Fruit fly (Drosophila melanogaster): ENCODE measurements around the gene CG11593.

DNA sequence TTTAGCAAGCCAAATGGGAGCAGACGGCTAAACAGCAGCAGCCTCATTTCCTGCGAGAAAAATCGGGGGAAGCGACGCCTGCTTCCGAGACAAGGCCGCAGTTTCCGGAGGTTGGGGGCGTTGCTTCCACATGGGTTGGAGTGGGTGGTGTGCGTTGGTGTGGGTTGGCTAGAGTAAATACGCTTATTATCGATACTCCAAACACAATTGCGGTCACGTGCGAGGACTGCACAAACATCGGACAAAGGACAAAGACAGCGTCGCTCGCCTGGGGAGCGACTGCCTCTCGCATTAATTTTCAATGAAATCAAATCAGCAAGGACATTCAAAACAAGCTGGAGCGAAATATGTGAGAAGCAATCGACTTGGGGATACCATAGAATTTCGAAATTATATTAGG lies 41.0 kb upstream of the CG11593 start:
- TF ChIP-seq CG8478 (optimal IDR thresholded peaks at IDR 0.05) (no peak), CTCF (optimal IDR thresholded peaks at IDR 0.05) (no peak)
